Worm (Caenorhabditis elegans): ENCODE data around the gene cyp-34A9.

- TF ChIP-seq lir-3 (tag; optimal IDR thresholded peaks at IDR 0.05) (no peak), dmd-9 (GFP tag; IDR thresholded peaks at IDR 0.05) (no peak), unc-62 (GFP tag; optimal IDR thresholded peaks at IDR 0.05 in 1 of 2) (no peak), unc-62 (tag; optimal IDR thresholded peaks at IDR 0.05) (no peak), pqm-1 (tag; optimal IDR thresholded peaks at IDR 0.05) (no peak), ztf-11 (tag; optimal IDR thresholded peaks at IDR 0.05) (no peak), fos-1 (tag; optimal IDR thresholded peaks at IDR 0.05) (no peak), ZK546.5 (tag; optimal IDR thresholded peaks at IDR 0.05) (no peak), snpc-4 (tag; optimal IDR thresholded peaks at IDR 0.05) (no peak), lin-1 (GFP tag; IDR thresholded peaks at IDR 0.05) (no peak), dmd-8 (GFP tag; IDR thresholded peaks at IDR 0.05) (no peak), egl-27 (tag; optimal IDR thresholded peaks at IDR 0.05) (no peak), arid-1 (GFP tag; conservative IDR thresholded peaks at IDR 0.05) (no peak)
Observed at ce11 chrV:4005219-4005618, 34.9 kb upstream of the cyp-34A9 start, which contains the start of gene srh-8.

Data from whole organism, L4 larva.